Worm (Caenorhabditis elegans): ENCODE measurements around the gene F49E10.2.

DNA sequence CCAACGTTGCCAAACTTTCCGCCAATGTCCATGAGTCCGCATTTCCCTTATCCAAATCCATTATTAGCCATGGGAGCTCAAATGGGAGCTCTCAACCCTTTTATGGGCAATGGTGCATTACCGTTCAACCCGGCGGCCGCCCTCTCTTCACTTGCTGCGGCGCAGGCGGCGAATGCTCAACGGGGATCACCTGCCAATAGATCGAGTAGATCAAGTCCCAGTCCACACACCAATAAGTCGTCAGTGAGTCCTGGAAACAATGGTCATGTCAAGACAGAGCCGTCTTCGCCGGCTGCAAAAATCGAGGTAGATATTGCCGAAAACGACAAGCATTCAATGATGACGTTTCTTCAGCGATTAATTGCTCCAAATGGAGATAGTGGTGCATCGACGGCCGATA, 18.0 kb upstream of the F49E10.2 start:
- no peak for TF ChIP-seq blmp-1 (tag; optimal IDR thresholded peaks at IDR 0.05; ENCODE audit: insufficient read depth)
- no peak for TF ChIP-seq unc-55 (GFP tag; optimal IDR thresholded peaks at IDR 0.05)
- no peak for TF ChIP-seq F13H6.1 (tag; optimal IDR thresholded peaks at IDR 0.05)
- TF ChIP-seq nhr-11 (tag; optimal IDR thresholded peaks at IDR 0.05), result no peak
- no peak for TF ChIP-seq ztf-4 (tag; optimal IDR thresholded peaks at IDR 0.05)
- no peak for TF ChIP-seq lin-13 (GFP tag; optimal IDR thresholded peaks at IDR 0.05)
